Worm (Caenorhabditis elegans) whole organism, young adult: ENCODE data around the gene C10A4.6.

Experiments
- B0261.1 ChIP-seq: sonication (generic microtip); optimal IDR thresholded peaks from 2 replicates; lab custom pipeline; 2016; ENCODE audit warnings: mild to moderate bottlenecking, missing genetic modification characterization, moderate library complexity, missing compliant biosample characterization
- B0336.3 ChIP-seq: fragments of 200-800 bp; sonication (Bioruptor generic); IDR thresholded peaks from 2 replicates; pipeline ENCODE4 v1.3.6; 2022; ENCODE audit warnings: missing genetic modification characterization, missing compliant biosample characterization
- C17E4.6 ChIP-seq: fragments of 200-800 bp; sonication (Bioruptor generic); IDR thresholded peaks from 2 replicates; pipeline ENCODE4 v1.3.6; 2022; ENCODE audit warnings: missing genetic modification reagents, missing genetic modification characterization, missing compliant biosample characterization
- F55B11.4 ChIP-seq: sonication (generic microtip); optimal IDR thresholded peaks from 2 replicates; lab custom pipeline; 2016; ENCODE audit warnings: missing compliant biosample characterization, missing genetic modification characterization, borderline replicate concordance; ENCODE audit not compliant: insufficient read depth
- F57A8.1 ChIP-seq: fragments of 200-800 bp; sonication (Bioruptor generic); optimal IDR thresholded peaks from 2 replicates; lab custom pipeline; 2018; ENCODE audit warnings: mild to moderate bottlenecking, missing genetic modification characterization, moderate library complexity, missing compliant biosample characterization
- F57C9.4 ChIP-seq: sonication (generic microtip); optimal IDR thresholded peaks from 2 replicates; lab custom pipeline; 2017; ENCODE audit warnings: mild to moderate bottlenecking, missing genetic modification characterization, missing compliant biosample characterization
- K11D2.4 ChIP-seq: fragments of 200-800 bp; sonication (Bioruptor generic); IDR thresholded peaks from 2 replicates; pipeline ENCODE4 v1.3.6; 2022; ENCODE audit warnings: missing genetic modification reagents, missing genetic modification characterization, missing compliant biosample characterization
- Y53G8AR.9 ChIP-seq: fragments of 200-800 bp; sonication (Bioruptor generic); conservative IDR thresholded peaks from 2 replicates; pipeline ENCODE4 v1.3.6; 2022; ENCODE audit warnings: missing genetic modification reagents, missing genetic modification characterization, missing compliant biosample characterization
- Y56A3A.18 ChIP-seq: fragments of 200-800 bp; sonication (Bioruptor generic); IDR thresholded peaks from 2 replicates; pipeline ENCODE4 v1.3.6; 2022; ENCODE audit warnings: missing genetic modification reagents, missing genetic modification characterization, missing compliant biosample characterization
- akir-1 ChIP-seq: fragments of 200-800 bp; sonication (Bioruptor generic); optimal IDR thresholded peaks from 2 replicates; lab custom pipeline; 2018; ENCODE audit warnings: mild to moderate bottlenecking, missing genetic modification characterization, moderate library complexity, missing compliant biosample characterization
- attf-3 ChIP-seq: fragments of 200-800 bp; sonication (Bioruptor generic); conservative IDR thresholded peaks from 2 replicates; pipeline ENCODE4 v1.3.6; 2022; ENCODE audit warnings: missing genetic modification reagents, missing genetic modification characterization, missing compliant biosample characterization
- attf-6 ChIP-seq: fragments of 200-800 bp; sonication (Bioruptor generic); IDR thresholded peaks from 2 replicates; pipeline ENCODE4 v1.3.6; 2022; ENCODE audit warnings: missing genetic modification reagents, missing genetic modification characterization, missing compliant biosample characterization
- bed-2 ChIP-seq: fragments of 200-800 bp; sonication (Bioruptor generic); IDR thresholded peaks from 2 replicates; pipeline ENCODE4 v1.3.6; 2022; ENCODE audit warnings: missing genetic modification reagents, missing genetic modification characterization, missing compliant biosample characterization
- ccch-3 ChIP-seq: fragments of 200-800 bp; sonication (Bioruptor generic); optimal IDR thresholded peaks from 2 replicates; lab custom pipeline; 2018; ENCODE audit warnings: mild to moderate bottlenecking, missing genetic modification characterization, missing compliant biosample characterization
- cebp-1 ChIP-seq, 2 experiments: fragments of 200-800 bp in 1 of 2; sonication (Bioruptor generic) in 1 of 2; sonication (generic microtip) in 1 of 2; IDR thresholded peaks in 1 of 2; optimal IDR thresholded peaks in 1 of 2; 2 replicates each; pipeline versions ENCODE4 v1.3.6 to Lab custom; 2017 to 2022; ENCODE audit warnings: missing compliant biosample characterization in 2 of 2, missing genetic modification characterization in 2 of 2, mild to moderate bottlenecking in 1 of 2, missing genetic modification reagents in 1 of 2, moderate library complexity in 1 of 2
- ceh-27 ChIP-seq: fragments of 200-800 bp; sonication (Bioruptor generic); optimal IDR thresholded peaks from 2 replicates; lab custom pipeline; 2018; ENCODE audit warnings: mild to moderate bottlenecking, missing genetic modification characterization, moderate library complexity, missing compliant biosample characterization
- ceh-79 ChIP-seq: sonication (generic microtip); optimal IDR thresholded peaks from 2 replicates; lab custom pipeline; 2017; ENCODE audit warnings: mild to moderate bottlenecking, missing genetic modification characterization, missing compliant biosample characterization
- chd-7 ChIP-seq: sonication (generic microtip); optimal IDR thresholded peaks from 2 replicates; lab custom pipeline; 2016; ENCODE audit warnings: mild to moderate bottlenecking, missing genetic modification characterization, moderate library complexity, missing compliant biosample characterization
- dox-1 ChIP-seq: fragments of 200-800 bp; sonication (Bioruptor generic); IDR thresholded peaks from 2 replicates; pipeline ENCODE4 v1.3.6; 2022; ENCODE audit warnings: missing genetic modification reagents, missing genetic modification characterization, missing compliant biosample characterization
- dpl-1 ChIP-seq: fragments of 150-350 bp; optimal IDR thresholded peaks from 2 replicates; lab custom pipeline; 2014; ENCODE audit warnings: missing biosample characterization, missing genetic modification reagents, missing genetic modification characterization
- him-1 ChIP-seq: sonication (generic microtip); optimal IDR thresholded peaks from 2 replicates; lab custom pipeline; 2016; ENCODE audit warnings: missing genotype, missing genetic modification reagents, missing genetic modification characterization, missing compliant biosample characterization
- hlh-26 ChIP-seq: fragments of 200-800 bp; sonication (Bioruptor generic); conservative IDR thresholded peaks from 2 replicates; pipeline ENCODE4 v1.3.6; 2022; ENCODE audit warnings: missing genetic modification reagents, missing genetic modification characterization, missing compliant biosample characterization
- hsf-1 ChIP-seq: fragments of 200-800 bp; sonication (Bioruptor generic); IDR thresholded peaks from 2 replicates; pipeline ENCODE4 v1.3.6; 2022; ENCODE audit warnings: missing genetic modification reagents, missing genetic modification characterization, missing compliant biosample characterization
- lag-1 ChIP-seq: fragments of 200-800 bp; sonication (Bioruptor generic); IDR thresholded peaks from 2 replicates; pipeline ENCODE4 v1.3.6; 2022; ENCODE audit warnings: missing genetic modification reagents, missing genetic modification characterization, missing compliant biosample characterization
- let-526 ChIP-seq: fragments of 200-800 bp; sonication (Bioruptor generic); IDR thresholded peaks from 2 replicates; pipeline ENCODE4 v1.3.6; 2022; ENCODE audit warnings: missing genetic modification reagents, missing genetic modification characterization, missing compliant biosample characterization
- lin-26 ChIP-seq: fragments of 200-800 bp; sonication (Bioruptor generic); IDR thresholded peaks from 2 replicates; pipeline ENCODE4 v1.3.6; 2022; ENCODE audit warnings: missing genetic modification reagents, missing genetic modification characterization, missing compliant biosample characterization
- lin-40 ChIP-seq: sonication (generic microtip); optimal IDR thresholded peaks from 2 replicates; lab custom pipeline; 2016; ENCODE audit warnings: missing genetic modification characterization, mild to moderate bottlenecking, missing compliant biosample characterization, missing genotype, missing genetic modification reagents
- madf-3 ChIP-seq: fragments of 200-800 bp; sonication (Bioruptor generic); IDR thresholded peaks from 2 replicates; pipeline ENCODE4 v1.3.6; 2022; ENCODE audit warnings: missing genetic modification reagents, missing genetic modification characterization, missing compliant biosample characterization
- mcd-1 ChIP-seq: fragments of 200-800 bp; sonication (Bioruptor generic); IDR thresholded peaks from 2 replicates; pipeline ENCODE4 v1.3.6; 2022; ENCODE audit warnings: missing genetic modification reagents, missing genetic modification characterization, missing compliant biosample characterization
- mes-4 ChIP-seq: sonication (generic microtip); optimal IDR thresholded peaks from 2 replicates; lab custom pipeline; 2016; ENCODE audit warnings: missing genotype, missing genetic modification characterization, missing compliant biosample characterization
- mxl-1 ChIP-seq: sonication (generic microtip); optimal IDR thresholded peaks from 2 replicates; lab custom pipeline; 2016; ENCODE audit warnings: missing genetic modification characterization, missing compliant biosample characterization
- nfya-1 ChIP-seq: sonication (generic microtip); optimal IDR thresholded peaks from 2 replicates; lab custom pipeline; 2017; ENCODE audit warnings: antibody characterized with exemption, missing compliant biosample characterization, missing genetic modification characterization, borderline replicate concordance; ENCODE audit not compliant: insufficient read depth
- nfyb-1 ChIP-seq: fragments of 200-800 bp; sonication (Bioruptor generic); IDR thresholded peaks from 2 replicates; pipeline ENCODE4 v1.3.6; 2022; ENCODE audit warnings: missing genetic modification reagents, missing genetic modification characterization, missing compliant biosample characterization
- nhr-27 ChIP-seq: fragments of 200-800 bp; sonication (Bioruptor generic); optimal IDR thresholded peaks from 2 replicates; lab custom pipeline; 2018; ENCODE audit warnings: mild to moderate bottlenecking, missing genetic modification characterization, moderate library complexity, missing compliant biosample characterization
- nhr-80 ChIP-seq: sonication (generic microtip); optimal IDR thresholded peaks from 2 replicates; lab custom pipeline; 2016; ENCODE audit warnings: missing genetic modification characterization, missing compliant biosample characterization
- pha-4 ChIP-seq: fragments of 150-350 bp; sonication (generic microtip); optimal IDR thresholded peaks from 2 replicates; lab custom pipeline; 2014; ENCODE audit warnings: missing biosample characterization, missing genetic modification reagents, missing genetic modification characterization
- rcor-1 ChIP-seq: fragments of 200-800 bp; sonication (Bioruptor generic); IDR thresholded peaks from 2 replicates; pipeline ENCODE4 v1.3.6; 2022; ENCODE audit warnings: missing genetic modification reagents, missing genetic modification characterization, missing compliant biosample characterization
- sea-2 ChIP-seq: fragments of 200-800 bp; sonication (Bioruptor generic); IDR thresholded peaks from 2 replicates; pipeline ENCODE4 v1.3.6; 2022; ENCODE audit warnings: missing genetic modification characterization, missing compliant biosample characterization
- sptf-2 ChIP-seq: fragments of 200-800 bp; sonication (Bioruptor generic); optimal IDR thresholded peaks from 2 replicates; lab custom pipeline; 2018; ENCODE audit warnings: mild to moderate bottlenecking, missing genetic modification characterization, missing compliant biosample characterization
- unc-130 ChIP-seq: sonication (generic microtip); optimal IDR thresholded peaks from 2 replicates; lab custom pipeline; 2016; ENCODE audit warnings: missing genetic modification reagents, missing genetic modification characterization, missing compliant biosample characterization
- ztf-22 ChIP-seq: fragments of 200-800 bp; sonication (Bioruptor generic); optimal IDR thresholded peaks from 2 replicates; lab custom pipeline; 2018; ENCODE audit warnings: mild to moderate bottlenecking, missing genetic modification characterization, moderate library complexity, missing compliant biosample characterization
- ztf-25 ChIP-seq: fragments of 200-800 bp; sonication (Bioruptor generic); IDR thresholded peaks from 2 replicates; pipeline ENCODE4 v1.3.6; 2022; ENCODE audit warnings: missing genetic modification reagents, missing genetic modification characterization, missing compliant biosample characterization
- ztf-28 ChIP-seq: fragments of 200-800 bp; sonication (Bioruptor generic); IDR thresholded peaks from 2 replicates; pipeline ENCODE4 v1.3.6; 2022; ENCODE audit warnings: missing genetic modification reagents, missing genetic modification characterization, missing compliant biosample characterization
- ztf-6 ChIP-seq: fragments of 200-800 bp; sonication (Bioruptor generic); IDR thresholded peaks from 2 replicates; pipeline ENCODE4 v1.3.6; 2022; ENCODE audit warnings: missing genetic modification reagents, missing genetic modification characterization, missing compliant biosample characterization

Gene C10A4.6

DNA sequence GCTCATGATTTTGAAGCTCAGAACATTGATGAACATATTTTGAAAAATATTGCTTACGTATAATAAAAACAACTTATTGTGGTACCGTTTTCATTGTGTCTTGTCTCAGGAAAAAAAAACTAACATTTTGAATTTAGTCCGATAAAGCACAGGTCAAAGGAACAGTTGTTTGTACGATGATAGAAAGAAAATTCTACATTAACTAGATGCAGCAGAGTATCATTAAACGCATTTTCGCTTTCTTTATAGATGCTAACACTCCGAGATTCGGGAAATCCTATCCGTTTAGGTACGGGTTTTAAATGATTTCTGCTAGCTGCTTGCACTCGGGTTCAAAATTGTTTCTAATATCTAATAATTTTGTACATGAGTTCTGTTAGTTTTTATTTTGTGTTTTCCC, 18.7 kb downstream of the C10A4.6 start:
- TF ChIP-seq sea-2 (GFP tag; lab: Robert Waterston, UW) (no peak), mcd-1 (GFP tag; lab: Robert Waterston, UW) (no peak), him-1 (tag; lab: Kevin White, UChicago) (no peak), F57A8.1 (GFP tag; lab: Kevin White, UChicago) (no peak), ccch-3 (no peak), lin-40 (no peak), unc-130 (GFP tag; lab: Kevin White, UChicago) (no peak), nfyb-1 (GFP tag; lab: Robert Waterston, UW) (no peak), cebp-1 (GFP tag; IDR thresholded peaks at IDR 0.05; lab: Robert Waterston, UW) (no peak), cebp-1 (tag; optimal IDR thresholded peaks at IDR 0.05; lab: Kevin White, UChicago) (no peak), Y53G8AR.9 (GFP tag; lab: Robert Waterston, UW) (no peak), F57C9.4 (tag; lab: Kevin White, UChicago) (no peak), ceh-79 (tag; lab: Kevin White, UChicago) (no peak), attf-6 (GFP tag; lab: Robert Waterston, UW) (no peak)

DNA sequence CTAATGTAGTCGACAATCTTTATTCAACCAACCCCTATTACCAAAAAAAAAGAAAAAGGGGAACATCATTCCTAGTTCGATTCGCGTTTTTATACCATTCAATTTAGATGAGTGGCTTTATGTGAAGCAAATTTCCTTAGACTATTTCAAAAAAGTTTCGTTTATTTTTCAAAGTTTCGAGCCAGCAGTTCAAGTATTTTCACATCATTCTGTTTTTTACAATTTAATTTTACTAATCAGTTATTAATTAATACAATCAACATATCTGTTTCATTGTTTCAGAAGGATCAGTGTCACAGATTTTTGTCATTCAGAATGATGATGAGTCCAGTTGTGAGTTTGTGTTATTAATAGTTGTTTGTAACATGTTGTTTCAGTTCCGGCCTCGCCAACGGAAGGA, 19.6 kb downstream of the C10A4.6 start, which contains the start of gene C10A4.2:
Gene C10A4.2, plus strand, starts transcription at position 301 of the 400 bp plus-strand sequence.
- no peak for TF ChIP-seq nhr-80 (tag; lab: Kevin White, UChicago)
- no peak for TF ChIP-seq Y56A3A.18 (GFP tag; lab: Robert Waterston, UW)
- TF ChIP-seq rcor-1 (GFP tag; lab: Robert Waterston, UW) = no peak
- TF ChIP-seq dpl-1 (GFP tag; lab: Kevin White, UChicago) = no peak
- TF ChIP-seq ceh-27 (GFP tag; lab: Kevin White, UChicago) = no peak
- no peak for TF ChIP-seq chd-7 (tag; lab: Kevin White, UChicago)
- TF ChIP-seq B0336.3 (GFP tag; lab: Robert Waterston, UW) = no peak
- TF ChIP-seq C17E4.6 = no peak
- TF ChIP-seq him-1 (tag; lab: Kevin White, UChicago) = no peak
- no peak for TF ChIP-seq ztf-22 (GFP tag; lab: Kevin White, UChicago)
- TF ChIP-seq K11D2.4 (GFP tag; lab: Robert Waterston, UW) = no peak
- TF ChIP-seq B0261.1 (tag; lab: Kevin White, UChicago) = no peak
- TF ChIP-seq akir-1 (GFP tag; lab: Kevin White, UChicago) = no peak
- TF ChIP-seq lag-1 (GFP tag; lab: Robert Waterston, UW) = no peak

DNA sequence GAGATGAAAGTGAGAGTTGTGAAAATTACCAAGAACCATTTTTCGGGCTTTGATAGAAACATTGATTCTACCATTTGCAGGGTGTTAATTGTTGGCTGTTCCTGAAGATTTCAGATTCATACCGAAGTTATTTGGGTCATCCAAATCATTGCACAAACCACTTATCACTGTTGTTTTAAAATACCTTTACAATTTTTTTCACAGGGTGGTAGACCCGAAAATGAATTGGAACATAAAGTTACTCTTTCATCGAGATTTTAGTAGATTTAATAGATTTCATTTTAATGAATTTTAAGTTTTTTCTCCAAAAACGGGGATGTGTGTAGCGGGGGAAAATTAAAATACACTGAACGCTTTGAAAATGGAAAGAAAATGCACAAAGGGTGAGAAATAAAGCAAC, 25.1 kb downstream of the C10A4.6 start, which contains the start of gene C10A4.7:
Gene C10A4.7, minus strand, starts transcription at position 101 of the 400 bp plus-strand sequence.
- TF ChIP-seq F55B11.4 (tag; lab: Kevin White, UChicago) = no peak
- no peak for TF ChIP-seq nhr-27 (tag; lab: Kevin White, UChicago)
- TF ChIP-seq ztf-25 (GFP tag; lab: Robert Waterston, UW) = no peak

DNA sequence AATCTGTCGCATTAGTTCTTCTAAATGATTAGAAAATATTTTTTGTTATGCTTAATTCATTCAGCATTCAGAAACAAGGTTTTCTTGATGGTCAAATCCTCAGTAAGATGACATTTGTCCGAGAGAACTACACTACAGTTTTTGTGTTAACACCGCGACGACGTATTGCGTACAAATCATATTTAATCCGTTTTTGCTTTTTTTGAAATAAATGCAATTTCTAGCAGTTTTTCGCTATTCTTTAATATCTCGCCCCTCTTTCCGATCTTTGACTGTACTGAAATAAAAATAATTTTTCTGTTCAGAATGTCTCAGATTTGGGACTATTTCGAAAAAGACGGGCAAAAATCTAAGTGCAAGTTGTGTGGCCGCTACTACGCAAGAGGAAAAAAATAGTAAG, 25.7 kb downstream of the C10A4.6 start, which contains the start of gene C10A4.1:
Gene C10A4.1, plus strand, starts transcription at position 301 of the 400 bp plus-strand sequence.
- TF ChIP-seq ztf-28 (GFP tag; lab: Robert Waterston, UW) (no peak), him-1 (tag; lab: Kevin White, UChicago) (no peak), sptf-2 (GFP tag; lab: Kevin White, UChicago) (no peak), nhr-27 (tag; lab: Kevin White, UChicago) (no peak), dpl-1 (GFP tag; lab: Kevin White, UChicago) (no peak), bed-2 (GFP tag; lab: Robert Waterston, UW) (no peak), mxl-1 (tag; lab: Kevin White, UChicago) (no peak), hsf-1 (GFP tag; lab: Robert Waterston, UW) (no peak), let-526 (GFP tag; lab: Robert Waterston, UW) (no peak), ztf-6 (GFP tag; lab: Robert Waterston, UW) (no peak), attf-3 (no peak), nfya-1 (tag; lab: Kevin White, UChicago) (no peak), lin-26 (GFP tag; lab: Robert Waterston, UW) (no peak), madf-3 (no peak), dox-1 (GFP tag; lab: Robert Waterston, UW) (no peak), hlh-26 (GFP tag; lab: Robert Waterston, UW) (no peak), pha-4 (tag; lab: Kevin White, UChicago) (no peak), mes-4 (tag; lab: Kevin White, UChicago) (no peak)
